Fruit fly (Drosophila melanogaster): ENCODE data around the gene Syt4.

The Syt4 gene

DNA sequence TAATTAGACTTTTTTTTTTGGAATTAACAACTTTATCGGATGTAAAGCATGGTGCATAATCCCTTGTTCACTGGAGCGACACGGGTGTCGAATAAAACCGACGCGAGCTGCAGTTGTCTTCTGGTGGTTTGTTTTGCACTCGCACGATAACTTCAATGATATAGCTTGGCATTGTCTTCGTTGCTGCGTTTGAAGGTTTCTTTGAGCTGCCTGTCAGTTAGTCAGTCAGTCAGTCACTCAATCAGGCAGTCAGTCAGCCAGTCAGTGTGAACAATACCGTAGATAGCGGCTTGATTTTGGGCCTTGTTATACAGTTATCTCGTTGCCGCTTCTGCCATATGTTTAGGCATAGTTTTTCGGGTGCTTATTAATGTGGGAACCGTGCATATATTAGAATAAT, 6.3 kb upstream of the Syt4 start:
- no peak for TF ChIP-seq dsx (GFP tag; optimal IDR thresholded peaks at IDR 0.05; ENCODE audit: poor library complexity, severe bottlenecking)
- no peak for TF ChIP-seq CG16779 (tag; optimal IDR thresholded peaks at IDR 0.05)
- no peak for TF ChIP-seq ss (GFP tag; optimal IDR thresholded peaks at IDR 0.05)
- no peak for TF ChIP-seq lz (GFP tag; optimal IDR thresholded peaks at IDR 0.05)
- TF ChIP-seq CG6854 (GFP tag; optimal IDR thresholded peaks at IDR 0.05): no peak
- no peak for TF ChIP-seq Ets21C (GFP tag; optimal IDR thresholded peaks at IDR 0.05)
- TF ChIP-seq CG8119 (GFP tag; IDR thresholded peaks at IDR 0.05): no peak
- no peak for TF ChIP-seq CG34406 (GFP tag; optimal IDR thresholded peaks at IDR 0.05)
- no peak for TF ChIP-seq Sox15 (GFP tag; optimal IDR thresholded peaks at IDR 0.05)
- TF ChIP-seq Met (GFP tag; optimal IDR thresholded peaks at IDR 0.05): no peak
- no peak for TF ChIP-seq eg (GFP tag; IDR thresholded peaks at IDR 0.05)
- TF ChIP-seq CG1621 (tag; optimal IDR thresholded peaks at IDR 0.05): no peak

DNA sequence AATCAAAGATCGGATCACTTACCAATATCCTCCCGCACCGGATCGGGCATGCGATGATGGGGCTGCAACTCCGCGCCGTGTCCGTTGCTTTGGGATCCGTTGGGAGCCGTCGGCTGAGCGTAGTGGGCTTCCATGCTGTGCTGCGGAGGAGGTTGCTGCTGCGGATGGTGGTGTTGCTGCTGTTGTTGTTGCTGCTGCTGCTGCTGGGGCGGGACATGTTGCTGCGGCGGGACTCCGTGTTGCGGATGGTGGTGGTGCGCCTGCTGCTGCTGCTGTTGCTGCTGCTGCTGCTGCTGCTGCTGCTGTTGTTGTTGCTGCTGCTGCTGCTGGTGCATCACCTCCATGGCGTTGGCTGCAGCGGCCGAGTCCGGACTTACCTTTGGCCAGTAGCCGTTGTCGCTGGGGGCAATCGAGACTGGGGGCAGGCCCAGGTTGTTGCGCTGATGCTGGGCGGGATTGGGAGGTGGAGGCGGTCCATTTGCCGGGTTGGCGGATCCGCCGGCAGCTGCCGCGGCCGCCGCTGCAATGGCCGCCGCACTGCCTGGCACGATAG, 9.2 kb downstream of the Syt4 start:
- TF ChIP-seq CG16779 (tag; optimal IDR thresholded peaks at IDR 0.05): no peak
- TF ChIP-seq Gug (GFP tag; IDR thresholded peaks at IDR 0.05): no peak
- TF ChIP-seq Eip75B (GFP tag; optimal IDR thresholded peaks at IDR 0.05): no peak
- no peak for TF ChIP-seq CG32006 (GFP tag; optimal IDR thresholded peaks at IDR 0.05)
- no peak for TF ChIP-seq CG6792 (GFP tag; optimal IDR thresholded peaks at IDR 0.05)
- TF ChIP-seq fd85E (GFP tag; optimal IDR thresholded peaks at IDR 0.05): no peak
- TF ChIP-seq fd59A (GFP tag; optimal IDR thresholded peaks at IDR 0.05): no peak
- TF ChIP-seq ss (GFP tag; optimal IDR thresholded peaks at IDR 0.05): no peak
- TF ChIP-seq dac (GFP tag; optimal IDR thresholded peaks at IDR 0.05): no peak
- TF ChIP-seq CG3032 (tag; optimal IDR thresholded peaks at IDR 0.05): no peak
- TF ChIP-seq CG6276 (GFP tag; optimal IDR thresholded peaks at IDR 0.05): no peak
- TF ChIP-seq lz (GFP tag; optimal IDR thresholded peaks at IDR 0.05): no peak
- no peak for TF ChIP-seq Ets21C (GFP tag; optimal IDR thresholded peaks at IDR 0.05)
- no peak for TF ChIP-seq CG7368 (GFP tag; optimal IDR thresholded peaks at IDR 0.05)
- TF ChIP-seq salr (GFP tag; optimal IDR thresholded peaks at IDR 0.05): no peak
- TF ChIP-seq CG8319 (GFP tag; optimal IDR thresholded peaks at IDR 0.05): no peak
- no peak for TF ChIP-seq Met (GFP tag; optimal IDR thresholded peaks at IDR 0.05)
- no peak for TF ChIP-seq spab (GFP tag; optimal IDR thresholded peaks at IDR 0.05)
- TF ChIP-seq Sox15 (GFP tag; optimal IDR thresholded peaks at IDR 0.05): no peak
- no peak for TF ChIP-seq CG6854 (GFP tag; optimal IDR thresholded peaks at IDR 0.05)

DNA sequence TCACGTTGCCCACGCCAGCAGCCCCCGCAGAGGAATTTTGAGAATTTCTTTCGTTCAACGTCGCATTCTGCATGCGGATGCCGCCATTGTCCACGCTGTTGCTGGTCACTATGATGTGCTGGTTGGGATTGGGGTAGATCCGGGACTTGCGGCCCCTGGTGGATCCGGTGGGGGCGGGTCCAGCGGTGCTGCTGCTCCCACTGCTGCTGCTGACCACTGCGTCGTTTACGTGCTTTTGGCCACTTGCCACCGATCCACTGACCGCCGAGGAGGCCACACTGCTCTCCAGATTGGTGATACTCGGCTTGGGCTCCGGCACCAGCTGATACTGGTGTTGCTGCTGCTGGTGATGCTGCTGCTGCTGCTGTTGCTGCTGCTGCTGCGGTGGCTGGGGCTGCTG, 10.9 kb downstream of the Syt4 start:
- TF ChIP-seq Ets96B (tag; optimal IDR thresholded peaks at IDR 0.05): no peak
- no peak for TF ChIP-seq svp (GFP tag)
- TF ChIP-seq CG11762 (GFP tag; optimal IDR thresholded peaks at IDR 0.05; ENCODE audit: insufficient read depth): no peak
- TF ChIP-seq topi (GFP tag; optimal IDR thresholded peaks at IDR 0.05): no peak
- TF ChIP-seq CG3032 (tag; optimal IDR thresholded peaks at IDR 0.05): no peak
- no peak for TF ChIP-seq dac (GFP tag; optimal IDR thresholded peaks at IDR 0.05)
- TF ChIP-seq ss (GFP tag; optimal IDR thresholded peaks at IDR 0.05): no peak
- TF ChIP-seq net (GFP tag; optimal IDR thresholded peaks at IDR 0.05): no peak
- TF ChIP-seq cyc (GFP tag; optimal IDR thresholded peaks at IDR 0.05): no peak
- TF ChIP-seq CG9139 (GFP tag; optimal IDR thresholded peaks at IDR 0.05): no peak
- no peak for TF ChIP-seq CG8632 (GFP tag; optimal IDR thresholded peaks at IDR 0.05)
- TF ChIP-seq CG32006 (GFP tag; optimal IDR thresholded peaks at IDR 0.05): no peak
- TF ChIP-seq achi (GFP tag; optimal IDR thresholded peaks at IDR 0.05): no peak
- TF ChIP-seq CG4318 (GFP tag; optimal IDR thresholded peaks at IDR 0.05): no peak
- TF ChIP-seq CG6854 (GFP tag; optimal IDR thresholded peaks at IDR 0.05): no peak
- no peak for TF ChIP-seq lz (GFP tag; optimal IDR thresholded peaks at IDR 0.05)
- no peak for TF ChIP-seq Hr4 (GFP tag; optimal IDR thresholded peaks at IDR 0.05)
- no peak for TF ChIP-seq CG10669 (GFP tag; optimal IDR thresholded peaks at IDR 0.05)
- no peak for TF ChIP-seq dsx (GFP tag; optimal IDR thresholded peaks at IDR 0.05; ENCODE audit: poor library complexity, severe bottlenecking)

Data from whole organism, prepupa.